Fruit fly (Drosophila melanogaster) whole organism, embryonic: ENCODE data around the gene Fbxl7.
A peak's percentile ranks its signal among the peaks of the same experiment; 100 is the strongest.

ENCODE experiments used
- Atf6 ChIP-seq: fragments of 200-800 bp; sonication (Bioruptor generic); IDR thresholded peaks from 2 replicates; pipeline ENCODE4 v1.3.6; 2022; ENCODE audit warnings: missing biosample characterization, missing genetic modification characterization
- CG10147 ChIP-seq: fragments of 200-800 bp; sonication (Bioruptor generic); optimal IDR thresholded peaks from 2 replicates; lab custom pipeline; 2019; ENCODE audit warnings: missing biosample characterization, mild to moderate bottlenecking, missing genetic modification characterization, moderate library complexity
- CG10209 ChIP-seq: fragments of 200-800 bp; sonication (Bioruptor generic); optimal IDR thresholded peaks from 3 replicates; lab custom pipeline; 2017; ENCODE audit warnings: missing biosample characterization, mild to moderate bottlenecking, missing genetic modification characterization, missing genetic modification reagents
- CG10366 ChIP-seq: fragments of 200-800 bp; sonication (Bioruptor generic); IDR thresholded peaks from 2 replicates; pipeline ENCODE4 v1.3.6; 2022; ENCODE audit warnings: missing biosample characterization, missing genetic modification characterization
- CG10565 ChIP-seq: fragments of 200-800 bp; sonication (Bioruptor generic); optimal IDR thresholded peaks from 3 replicates; lab custom pipeline; 2016; ENCODE audit warnings: missing biosample characterization, mild to moderate bottlenecking, missing genetic modification characterization
- CG11695 ChIP-seq: fragments of 200-800 bp; sonication (Bioruptor generic); IDR thresholded peaks from 3 replicates; pipeline ENCODE4 v1.3.6; 2022; ENCODE audit warnings: missing biosample characterization, missing genetic modification characterization
- CG12942 ChIP-seq: fragments of 200-800 bp; sonication (Bioruptor generic); optimal IDR thresholded peaks from 3 replicates; lab custom pipeline; 2016; ENCODE audit warnings: missing biosample characterization, missing genetic modification characterization
- CG13123 ChIP-seq: fragments of 200-800 bp; sonication (Bioruptor generic); optimal IDR thresholded peaks from 2 replicates; lab custom pipeline; 2016; ENCODE audit warnings: missing biosample characterization, missing genetic modification characterization
- CG13296 ChIP-seq: fragments of 200-800 bp; sonication (Bioruptor generic); optimal IDR thresholded peaks from 3 replicates; lab custom pipeline; 2018; ENCODE audit warnings: missing biosample characterization, mild to moderate bottlenecking, missing genetic modification characterization
- CG17328 ChIP-seq: fragments of 200-800 bp; sonication (Bioruptor generic); IDR thresholded peaks from 2 replicates; pipeline ENCODE4 v1.3.6; 2022; ENCODE audit warnings: missing biosample characterization, missing genetic modification characterization
- CG17612 ChIP-seq: fragments of 200-800 bp; sonication (Bioruptor generic); IDR thresholded peaks from 2 replicates; pipeline ENCODE4 v1.3.6; 2022; ENCODE audit warnings: missing biosample characterization, missing genetic modification characterization
- CG18262 ChIP-seq: fragments of 200-800 bp; optimal IDR thresholded peaks from 3 replicates; lab custom pipeline; 2019; ENCODE audit warnings: missing biosample characterization, mild to moderate bottlenecking, missing genetic modification characterization, moderate library complexity
- CG2199 ChIP-seq: fragments of 200-800 bp; sonication (Bioruptor generic); IDR thresholded peaks from 3 replicates; pipeline ENCODE4 v1.3.6; 2022; ENCODE audit warnings: missing biosample characterization, missing genetic modification characterization
- CG2202 ChIP-seq: fragments of 200-800 bp; sonication (Bioruptor generic); optimal IDR thresholded peaks from 2 replicates; lab custom pipeline; 2018; ENCODE audit warnings: missing biosample characterization, mild to moderate bottlenecking, missing genetic modification characterization
- CG2875 ChIP-seq: fragments of 200-800 bp; sonication (Bioruptor generic); optimal IDR thresholded peaks from 2 replicates; lab custom pipeline; 2017; ENCODE audit warnings: missing biosample characterization, mild to moderate bottlenecking, missing genetic modification characterization, missing genetic modification reagents
- CG3065 ChIP-seq: fragments of 200-800 bp; sonication (Bioruptor generic); optimal IDR thresholded peaks from 2 replicates; lab custom pipeline; 2016; ENCODE audit warnings: missing biosample characterization, missing genetic modification characterization
- CG31224 ChIP-seq: fragments of 200-800 bp; sonication (Bioruptor generic); IDR thresholded peaks from 2 replicates; pipeline ENCODE4 v1.3.6; 2022; ENCODE audit warnings: missing biosample characterization, missing genetic modification characterization
- CG4360 ChIP-seq: fragments of 200-800 bp; sonication (Bioruptor generic); IDR thresholded peaks from 2 replicates; pipeline ENCODE4 v1.3.6; 2022; ENCODE audit warnings: missing biosample characterization, missing genetic modification characterization
- CG4820 ChIP-seq: fragments of 200-800 bp; sonication (Bioruptor generic); optimal IDR thresholded peaks from 3 replicates; lab custom pipeline; 2016; ENCODE audit warnings: missing biosample characterization, missing genetic modification characterization
- CG5180 ChIP-seq: fragments of 200-800 bp; sonication (Bioruptor generic); optimal IDR thresholded peaks from 3 replicates; lab custom pipeline; 2017; ENCODE audit warnings: missing biosample characterization, missing genetic modification characterization, mild to moderate bottlenecking, moderate library complexity, missing genetic modification reagents
- CG6791 ChIP-seq: fragments of 200-800 bp; sonication (Bioruptor generic); IDR thresholded peaks from 3 replicates; pipeline ENCODE4 v1.3.6; 2022; ENCODE audit warnings: missing biosample characterization, missing genetic modification characterization; ENCODE audit not compliant: partially characterized antibody
- CG7372 ChIP-seq: fragments of 200-800 bp; sonication (Bioruptor generic); IDR thresholded peaks from 2 replicates; pipeline ENCODE4 v1.3.6; 2022; ENCODE audit warnings: missing biosample characterization, missing genetic modification characterization
- CG8924 ChIP-seq: fragments of 200-800 bp; optimal IDR thresholded peaks from 3 replicates; lab custom pipeline; 2019; ENCODE audit warnings: missing biosample characterization, mild to moderate bottlenecking, missing genetic modification characterization, moderate library complexity
- CG9876 ChIP-seq: fragments of 200-800 bp; sonication (Bioruptor generic); optimal IDR thresholded peaks from 2 replicates; lab custom pipeline; 2016; ENCODE audit warnings: missing biosample characterization, missing genetic modification characterization
- CoRest ChIP-seq: fragments of 200-800 bp; sonication (Bioruptor generic); optimal IDR thresholded peaks from 3 replicates; lab custom pipeline; 2018; ENCODE audit warnings: missing biosample characterization, mild to moderate bottlenecking, missing genetic modification characterization, moderate library complexity
- Dip2 ChIP-seq: fragments of 200-800 bp; sonication (Bioruptor generic); IDR thresholded peaks from 2 replicates; pipeline ENCODE4 v1.3.6; 2022; ENCODE audit warnings: missing biosample characterization, missing genetic modification characterization
- Doc3 ChIP-seq: fragments of 200-800 bp; sonication (Bioruptor generic); IDR thresholded peaks from 3 replicates; pipeline ENCODE4 v1.3.6; 2022; ENCODE audit warnings: missing biosample characterization, missing genetic modification characterization; ENCODE audit not compliant: partially characterized antibody
- Fer3 ChIP-seq: fragments of 200-800 bp; sonication (Bioruptor generic); optimal IDR thresholded peaks from 2 replicates; lab custom pipeline; 2018; ENCODE audit warnings: missing biosample characterization, mild to moderate bottlenecking, missing genetic modification characterization, moderate library complexity
- HLH4C ChIP-seq: fragments of 200-800 bp; sonication (Bioruptor generic); IDR thresholded peaks from 3 replicates; pipeline ENCODE4 v1.3.6; 2022; ENCODE audit warnings: missing biosample characterization, missing genetic modification characterization; ENCODE audit not compliant: partially characterized antibody
- HmgD ChIP-seq: fragments of 200-800 bp; sonication (Bioruptor generic); optimal IDR thresholded peaks from 3 replicates; lab custom pipeline; 2016; ENCODE audit warnings: missing biosample characterization, missing genetic modification characterization
- Hmr ChIP-seq: fragments of 200-800 bp; sonication (Bioruptor generic); optimal IDR thresholded peaks from 3 replicates; lab custom pipeline; 2017; ENCODE audit warnings: mild to moderate bottlenecking, missing biosample characterization, missing genetic modification reagents, missing genetic modification characterization
- Lpt ChIP-seq: fragments of >200 bp; optimal IDR thresholded peaks from 2 replicates; lab custom pipeline; 2018; ENCODE audit warnings: missing biosample characterization, missing genetic modification characterization
- Med ChIP-seq: fragments of 200-800 bp; sonication (Bioruptor generic); peaks from one replicate; lab custom pipeline; 2016; ENCODE audit warnings: missing biosample characterization, missing genetic modification characterization, mild to moderate bottlenecking, inconsistent platforms, moderate library complexity
- Sox102F ChIP-seq: fragments of 200-800 bp; sonication (Bioruptor generic); optimal IDR thresholded peaks from 2 replicates; lab custom pipeline; 2018; ENCODE audit warnings: missing biosample characterization, mild to moderate bottlenecking, missing genetic modification characterization, moderate library complexity
- Spps ChIP-seq: fragments of 200-800 bp; sonication (Bioruptor generic); optimal IDR thresholded peaks from 2 replicates; lab custom pipeline; 2018; ENCODE audit warnings: missing biosample characterization, mild to moderate bottlenecking, missing genetic modification characterization
- Vsx1 ChIP-seq: fragments of 200-800 bp; sonication (Bioruptor generic); optimal IDR thresholded peaks from 2 replicates; lab custom pipeline; 2017; ENCODE audit warnings: missing biosample characterization, mild to moderate bottlenecking, missing genetic modification characterization, missing genetic modification reagents
- ac ChIP-seq: fragments of 200-800 bp; sonication (Bioruptor generic); optimal IDR thresholded peaks from 3 replicates; lab custom pipeline; 2017; ENCODE audit warnings: missing biosample characterization, mild to moderate bottlenecking, missing genetic modification characterization
- bowl ChIP-seq: fragments of 200-800 bp; sonication (Bioruptor generic); IDR thresholded peaks from 2 replicates; pipeline ENCODE4 v1.3.6; 2022; ENCODE audit warnings: missing biosample characterization, missing genetic modification characterization
- fd96Cb ChIP-seq: fragments of 200-800 bp; sonication (Bioruptor generic); optimal IDR thresholded peaks from 2 replicates; lab custom pipeline; 2018; ENCODE audit warnings: missing biosample characterization, mild to moderate bottlenecking, missing genetic modification characterization, moderate library complexity
- gce ChIP-seq: fragments of 200-800 bp; sonication (Bioruptor generic); IDR thresholded peaks from 3 replicates; pipeline ENCODE4 v1.3.6; 2022; ENCODE audit warnings: missing biosample characterization, missing genetic modification characterization
- gsb-n ChIP-seq: fragments of 200-800 bp; sonication (Bioruptor generic); optimal IDR thresholded peaks from 3 replicates; lab custom pipeline; 2018; ENCODE audit warnings: missing biosample characterization, mild to moderate bottlenecking, missing genetic modification characterization
- ham ChIP-seq: fragments of 200-800 bp; sonication (Bioruptor generic); IDR thresholded peaks from 2 replicates; pipeline ENCODE4 v1.3.6; 2022; ENCODE audit warnings: missing biosample characterization, missing genetic modification characterization
- lab ChIP-seq: fragments of 200-800 bp; sonication (Bioruptor generic); optimal IDR thresholded peaks from 3 replicates; lab custom pipeline; 2017; ENCODE audit warnings: missing biosample characterization, missing genetic modification characterization, mild to moderate bottlenecking, moderate library complexity, missing genetic modification reagents
- oc ChIP-seq: fragments of 200-800 bp; sonication (Bioruptor generic); optimal IDR thresholded peaks from 2 replicates; lab custom pipeline; 2018; ENCODE audit warnings: missing biosample characterization, mild to moderate bottlenecking, missing genetic modification characterization, moderate library complexity
- pan ChIP-seq, 4 experiments: fragments of >200 bp in 3 of 4; fragments of 200-800 bp in 1 of 4; sonication (Bioruptor generic) in 1 of 4; optimal IDR thresholded peaks in 3 of 4; IDR thresholded peaks in 1 of 4; 2 replicates each; pipeline versions ENCODE4 v1.3.6 to Lab custom; 2017 to 2022; ENCODE audit warnings: missing biosample characterization in 2 of 4, missing genetic modification characterization in 2 of 4, mixed read lengths in 1 of 4
- peb ChIP-seq: fragments of 200-800 bp; sonication (Bioruptor generic); IDR thresholded peaks from 2 replicates; pipeline ENCODE4 v1.3.6; 2022; ENCODE audit warnings: missing biosample characterization, missing genetic modification characterization
- pros ChIP-seq: fragments of 200-800 bp; sonication (Bioruptor generic); optimal IDR thresholded peaks from 3 replicates; lab custom pipeline; 2019; ENCODE audit warnings: missing biosample characterization, mild to moderate bottlenecking, missing genetic modification characterization, moderate library complexity
- seq ChIP-seq: fragments of 200-800 bp; sonication (Bioruptor generic); IDR thresholded peaks from 2 replicates; pipeline ENCODE4 v1.3.6; 2022; ENCODE audit warnings: missing biosample characterization, missing genetic modification characterization
- sr ChIP-seq: fragments of 200-800 bp; sonication (Bioruptor generic); IDR thresholded peaks from 3 replicates; pipeline ENCODE4 v1.3.6; 2022; ENCODE audit warnings: missing biosample characterization, missing genetic modification characterization
- tup ChIP-seq: fragments of 200-800 bp; sonication (Bioruptor generic); optimal IDR thresholded peaks from 2 replicates; lab custom pipeline; 2016; ENCODE audit warnings: missing biosample characterization, mild to moderate bottlenecking, missing genetic modification characterization, moderate library complexity

Fbxl7 gene

dm6 chr3R:15920751-15921156, at the start of gene Fbxl7 (continued):
- TF ChIP-seq Lpt (GFP tag; lab: Kevin White, UChicago) (no peak), ham (GFP tag; lab: Robert Waterston, UW) (no peak), Atf6 (no peak), bowl (GFP tag; lab: Robert Waterston, UW) (no peak), CG2202 (no peak), CG31224 (GFP tag; lab: Robert Waterston, UW) (no peak), Med (peak; percentile 77), CG17612 (GFP tag; lab: Robert Waterston, UW) (0 out of 2 replicates have a peak, but pooled peaks have one; percentile 15), Hmr (GFP tag; lab: Kevin White, UChicago) (no peak), CG10366 (GFP tag; lab: Robert Waterston, UW) (no peak), tup (GFP tag; lab: Kevin White, UChicago) (no peak), CG13296 (no peak), CoRest (tag; lab: Kevin White, UChicago) (no peak), Spps (tag; lab: Kevin White, UChicago) (no peak), Doc3 (no peak), oc (tag; lab: Kevin White, UChicago) (peak; percentile 42), CG8924 (tag; lab: Kevin White, UChicago) (peak; percentile 35), CG3065 (GFP tag; lab: Kevin White, UChicago) (no peak), peb (GFP tag; lab: Robert Waterston, UW) (no peak), CG10209 (GFP tag; lab: Kevin White, UChicago) (no peak), HmgD (GFP tag; lab: Kevin White, UChicago) (peak; percentile 45), gsb-n (tag; lab: Kevin White, UChicago) (no peak), CG10147 (GFP tag; lab: Kevin White, UChicago) (no peak), CG18262 (no peak), CG2199 (GFP tag; lab: Robert Waterston, UW) (peak; percentile 78; the same call in 1 of the 3 replicates), CG11695 (GFP tag; lab: Robert Waterston, UW) (0 out of 3 replicates have a peak, but pooled peaks have one; percentile 34), CG13123 (GFP tag; lab: Kevin White, UChicago) (no peak), Sox102F (no peak), CG6791 (GFP tag; lab: Robert Waterston, UW) (peak; percentile 62; the same call in 1 of the 3 replicates), lab (GFP tag; lab: Kevin White, UChicago) (no peak), CG4820 (GFP tag; lab: Kevin White, UChicago) (no peak), fd96Cb (tag; lab: Kevin White, UChicago) (no peak), pros (GFP tag; lab: Kevin White, UChicago) (peak; percentile 84), pan (optimal IDR thresholded peaks at IDR 0.05; lab: Kevin White, UChicago) (no peak), pan (GFP tag; optimal IDR thresholded peaks at IDR 0.05 in 1 of 2, IDR thresholded peaks at IDR 0.05 in 1 of 2) (no peak), Dip2 (no peak), CG17328 (GFP tag; lab: Robert Waterston, UW) (0 out of 2 replicates have a peak, but pooled peaks have one; percentile 18), CG10565 (GFP tag; lab: Kevin White, UChicago) (no peak), HLH4C (no peak), CG4360 (peak; percentile 30; the same call in 1 of the 2 replicates), gce (GFP tag; lab: Robert Waterston, UW) (peak; percentile 51; the same call in 1 of the 3 replicates), seq (GFP tag; lab: Robert Waterston, UW) (no peak), CG2875 (no peak), CG5180 (no peak), sr (GFP tag; lab: Robert Waterston, UW) (peak; percentile 61; the same call in 2 of the 3 replicates), CG9876 (GFP tag; lab: Kevin White, UChicago) (no peak), ac (GFP tag; lab: Kevin White, UChicago) (peak; percentile 13), Fer3 (tag; lab: Kevin White, UChicago) (no peak), Vsx1 (GFP tag; lab: Kevin White, UChicago) (no peak), CG12942 (GFP tag; lab: Kevin White, UChicago) (no peak), CG7372 (no peak)
